Worm (Caenorhabditis elegans) whole organism, midembryonic: ENCODE data around the gene rps-13.

ENCODE experiments used
- T22C8.4 ChIP-seq: fragments of 200-800 bp; sonication (Bioruptor generic); IDR thresholded peaks from 2 replicates; pipeline ENCODE4 v1.3.6; 2022; ENCODE audit warnings: missing genetic modification characterization, missing compliant biosample characterization
- cog-1 ChIP-seq: sonication (generic microtip); optimal IDR thresholded peaks from 2 replicates; lab custom pipeline; 2016; ENCODE audit warnings: missing genetic modification characterization, missing compliant biosample characterization
- flt-1 ChIP-seq: fragments of 200-800 bp; sonication (Bioruptor generic); IDR thresholded peaks from 2 replicates; pipeline ENCODE4 v1.3.6; 2022; ENCODE audit warnings: missing genetic modification characterization, missing compliant biosample characterization
- klf-2 ChIP-seq: fragments of 200-800 bp; sonication (Bioruptor generic); conservative IDR thresholded peaks from 2 replicates; pipeline ENCODE4 v1.3.6; 2022; ENCODE audit warnings: missing genetic modification reagents, missing genetic modification characterization, missing compliant biosample characterization
- med-1 ChIP-seq: sonication (generic microtip); optimal IDR thresholded peaks from 2 replicates; lab custom pipeline; 2017; ENCODE audit warnings: missing genetic modification characterization, mild to moderate bottlenecking, missing compliant biosample characterization, antibody characterized with exemption, missing genetic modification reagents; ENCODE audit not compliant: insufficient read depth
- ref-1 ChIP-seq: fragments of 200-800 bp; sonication (Bioruptor generic); conservative IDR thresholded peaks from 2 replicates; pipeline ENCODE4 v1.3.6; 2022; ENCODE audit warnings: missing genetic modification reagents, missing genetic modification characterization, missing compliant biosample characterization
- tab-1 ChIP-seq: fragments of 200-800 bp; sonication (Bioruptor generic); IDR thresholded peaks from 2 replicates; pipeline ENCODE4 v1.3.6; 2022; ENCODE audit warnings: missing genetic modification characterization, missing compliant biosample characterization
- ztf-23 ChIP-seq: fragments of 200-800 bp; sonication (Bioruptor generic); IDR thresholded peaks from 2 replicates; pipeline ENCODE4 v1.3.6; 2022; ENCODE audit warnings: missing genetic modification reagents, missing genetic modification characterization, missing compliant biosample characterization
- ztf-29 ChIP-seq: fragments of 200-800 bp; sonication (Bioruptor generic); IDR thresholded peaks from 2 replicates; pipeline ENCODE4 v1.3.6; 2022; ENCODE audit warnings: missing genetic modification reagents, missing genetic modification characterization, missing compliant biosample characterization

The rps-13 gene

DNA sequence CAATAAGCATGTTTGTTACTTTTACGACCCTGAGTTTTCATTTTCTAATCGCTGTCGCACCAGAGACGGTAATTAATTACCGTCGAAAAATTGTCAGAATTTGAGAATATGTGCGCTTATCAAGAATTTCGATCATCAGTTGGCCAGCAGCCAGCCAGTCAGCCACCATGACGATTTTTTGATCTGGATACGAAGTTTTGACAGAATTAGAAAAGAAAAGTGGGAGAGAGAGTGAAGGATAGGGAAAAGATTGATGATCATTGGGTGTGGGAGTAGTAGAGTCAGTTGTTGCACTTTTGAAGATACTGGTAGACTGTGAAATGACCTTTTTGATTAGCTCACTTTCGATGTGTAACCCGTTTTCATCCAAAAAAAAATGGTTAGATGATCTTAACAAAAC, 10.4 kb downstream of the rps-13 start:
- TF ChIP-seq med-1 (GFP tag; lab: Kevin White, UChicago) (no peak), flt-1 (GFP tag; lab: Robert Waterston, UW) (no peak), ztf-29 (GFP tag; lab: Robert Waterston, UW) (no peak), tab-1 (GFP tag; lab: Robert Waterston, UW) (no peak), ref-1 (GFP tag; lab: Robert Waterston, UW) (no peak), cog-1 (tag; lab: Kevin White, UChicago) (no peak), ztf-23 (GFP tag; lab: Robert Waterston, UW) (no peak), T22C8.4 (GFP tag; lab: Robert Waterston, UW) (no peak), klf-2 (GFP tag; lab: Robert Waterston, UW) (no peak)

- TF ChIP-seq T22C8.4 (GFP tag; lab: Robert Waterston, UW), result no peak
- TF ChIP-seq cog-1 (tag; lab: Kevin White, UChicago), result no peak
- no peak for TF ChIP-seq med-1 (GFP tag; lab: Kevin White, UChicago)
- no peak for TF ChIP-seq klf-2 (GFP tag; lab: Robert Waterston, UW)
- TF ChIP-seq flt-1 (GFP tag; lab: Robert Waterston, UW), result no peak
- no peak for TF ChIP-seq ref-1 (GFP tag; lab: Robert Waterston, UW)
- no peak for TF ChIP-seq ztf-29 (GFP tag; lab: Robert Waterston, UW)
- TF ChIP-seq ztf-23 (GFP tag; lab: Robert Waterston, UW), result no peak
- no peak for TF ChIP-seq tab-1 (GFP tag; lab: Robert Waterston, UW)
Measured at ce11 chrIII:6362323-6362922, 12.4 kb downstream of the rps-13 start.

DNA sequence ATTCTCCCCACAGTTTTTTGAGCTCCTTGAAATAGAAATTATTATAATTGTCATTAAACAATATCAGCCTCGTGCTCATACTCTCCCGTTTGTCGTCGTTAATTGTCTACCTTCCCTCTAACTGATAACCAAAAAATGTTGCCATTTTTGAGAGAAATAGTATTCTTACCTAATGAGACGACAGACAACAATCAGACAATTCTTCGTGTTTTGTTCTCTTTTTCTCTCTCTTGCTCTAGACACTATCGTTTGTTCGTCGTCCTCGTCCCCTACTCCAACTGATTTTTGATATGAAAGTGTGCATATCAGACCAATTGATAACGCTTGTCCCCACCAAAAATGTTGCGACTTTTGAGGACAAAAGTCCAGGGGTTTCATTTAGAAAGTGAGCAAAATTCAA, 13.2 kb downstream of the rps-13 start:
- TF ChIP-seq tab-1 (GFP tag; lab: Robert Waterston, UW) (no peak), flt-1 (GFP tag; lab: Robert Waterston, UW) (no peak), ztf-29 (GFP tag; lab: Robert Waterston, UW) (no peak), T22C8.4 (GFP tag; lab: Robert Waterston, UW) (no peak), cog-1 (tag; lab: Kevin White, UChicago) (no peak), ref-1 (GFP tag; lab: Robert Waterston, UW) (no peak), klf-2 (GFP tag; lab: Robert Waterston, UW) (no peak), ztf-23 (GFP tag; lab: Robert Waterston, UW) (no peak), med-1 (GFP tag; lab: Kevin White, UChicago) (no peak)

ce11 chrIII:6360825-6361224, 14.0 kb downstream of the rps-13 start:
- no peak for TF ChIP-seq med-1 (GFP tag; lab: Kevin White, UChicago)
- TF ChIP-seq flt-1 (GFP tag; lab: Robert Waterston, UW), result no peak
- no peak for TF ChIP-seq cog-1 (tag; lab: Kevin White, UChicago)
- no peak for TF ChIP-seq ztf-29 (GFP tag; lab: Robert Waterston, UW)

DNA sequence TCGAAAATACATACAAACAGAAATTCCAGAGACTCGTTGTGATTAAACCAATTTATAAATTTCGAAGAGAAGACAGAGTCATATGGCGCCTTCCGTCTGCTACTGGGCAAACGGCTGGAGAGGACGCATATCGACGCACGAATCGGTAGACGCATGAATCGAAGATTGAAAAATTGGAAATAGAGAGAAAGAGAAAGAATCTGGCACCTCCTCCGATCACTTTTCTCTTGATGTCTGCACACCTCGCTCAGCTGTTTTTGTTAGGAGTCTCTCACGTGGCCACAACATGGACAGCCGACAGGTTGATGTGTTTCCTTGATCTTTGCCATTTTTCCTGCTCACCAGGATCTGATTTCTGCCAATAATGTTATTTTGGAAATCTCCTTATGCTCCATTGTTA, 14.7 kb downstream of the rps-13 start:
- TF ChIP-seq med-1 (GFP tag; lab: Kevin White, UChicago) (no peak), ztf-29 (GFP tag; lab: Robert Waterston, UW) (no peak), ref-1 (GFP tag; lab: Robert Waterston, UW) (no peak), tab-1 (GFP tag; lab: Robert Waterston, UW) (no peak), klf-2 (GFP tag; lab: Robert Waterston, UW) (no peak), T22C8.4 (GFP tag; lab: Robert Waterston, UW) (no peak), flt-1 (GFP tag; lab: Robert Waterston, UW) (no peak), ztf-23 (GFP tag; lab: Robert Waterston, UW) (no peak), cog-1 (tag; lab: Kevin White, UChicago) (no peak)

- no peak for TF ChIP-seq ztf-29 (GFP tag; lab: Robert Waterston, UW)
- no peak for TF ChIP-seq tab-1 (GFP tag; lab: Robert Waterston, UW)
- TF ChIP-seq flt-1 (GFP tag; lab: Robert Waterston, UW), result no peak
- TF ChIP-seq klf-2 (GFP tag; lab: Robert Waterston, UW), result no peak
- no peak for TF ChIP-seq cog-1 (tag; lab: Kevin White, UChicago)
- no peak for TF ChIP-seq ztf-23 (GFP tag; lab: Robert Waterston, UW)
- no peak for TF ChIP-seq T22C8.4 (GFP tag; lab: Robert Waterston, UW)
- TF ChIP-seq ref-1 (GFP tag; lab: Robert Waterston, UW), result no peak
- no peak for TF ChIP-seq med-1 (GFP tag; lab: Kevin White, UChicago)
Measured at ce11 chrIII:6359171-6359854, 15.5 kb downstream of the rps-13 start.

ce11 chrIII:6358704-6359103, 16.1 kb downstream of the rps-13 start:
- TF ChIP-seq klf-2 (GFP tag; lab: Robert Waterston, UW) (no peak), flt-1 (GFP tag; lab: Robert Waterston, UW) (no peak), ref-1 (GFP tag; lab: Robert Waterston, UW) (no peak), med-1 (GFP tag; lab: Kevin White, UChicago) (no peak), T22C8.4 (GFP tag; lab: Robert Waterston, UW) (no peak), cog-1 (tag; lab: Kevin White, UChicago) (no peak), ztf-29 (GFP tag; lab: Robert Waterston, UW) (no peak), ztf-23 (GFP tag; lab: Robert Waterston, UW) (no peak), tab-1 (GFP tag; lab: Robert Waterston, UW) (no peak)

DNA sequence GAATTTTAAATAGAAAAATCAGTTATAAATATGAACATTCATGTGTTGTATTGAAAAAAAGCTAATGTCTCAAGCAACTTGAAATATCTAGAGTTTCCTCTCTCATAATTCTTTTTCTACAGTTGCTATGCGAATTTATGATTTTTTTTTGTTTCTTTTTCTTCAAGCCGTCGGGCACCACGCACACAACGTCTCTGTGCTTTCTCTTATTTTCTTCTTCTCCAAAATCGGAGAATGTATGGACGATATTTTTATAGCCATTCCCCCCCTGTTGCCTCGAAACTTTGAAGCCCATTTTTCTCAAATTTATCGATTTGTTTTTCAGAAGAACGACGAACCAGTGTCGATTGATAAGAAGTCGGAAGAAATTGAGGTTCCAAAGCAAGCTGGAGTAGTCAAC, 18.0 kb downstream of the rps-13 start:
- TF ChIP-seq cog-1 (tag; lab: Kevin White, UChicago), result no peak

ce11 chrIII:6356007-6356406, 18.8 kb downstream of the rps-13 start:
- TF ChIP-seq ztf-23 (GFP tag; lab: Robert Waterston, UW), result no peak
- TF ChIP-seq T22C8.4 (GFP tag; lab: Robert Waterston, UW), result no peak
- TF ChIP-seq cog-1 (tag; lab: Kevin White, UChicago), result no peak
- no peak for TF ChIP-seq tab-1 (GFP tag; lab: Robert Waterston, UW)
- TF ChIP-seq med-1 (GFP tag; lab: Kevin White, UChicago), result no peak
- no peak for TF ChIP-seq klf-2 (GFP tag; lab: Robert Waterston, UW)
- TF ChIP-seq flt-1 (GFP tag; lab: Robert Waterston, UW), result no peak
- TF ChIP-seq ztf-29 (GFP tag; lab: Robert Waterston, UW), result no peak
- TF ChIP-seq ref-1 (GFP tag; lab: Robert Waterston, UW), result no peak
